Worm (Caenorhabditis elegans) whole organism, L3 larva: ENCODE data around the gene fut-6.

Source experiments
- R02D3.7 ChIP-seq: fragments of 150-350 bp; optimal IDR thresholded peaks from 2 replicates; lab custom pipeline; 2014; ENCODE audit warnings: missing biosample characterization, missing genetic modification characterization
- ama-1 ChIP-seq: fragments of 150-350 bp; optimal IDR thresholded peaks from 2 replicates; lab custom pipeline; 2018
- ceh-16 ChIP-seq: sonication (generic microtip); optimal IDR thresholded peaks from 2 replicates; lab custom pipeline; 2017; ENCODE audit warnings: missing biosample characterization, missing genetic modification characterization
- ceh-82 ChIP-seq: fragments of 150-350 bp; optimal IDR thresholded peaks from 2 replicates; lab custom pipeline; 2014; ENCODE audit warnings: missing biosample characterization, missing genetic modification characterization
- ceh-9 ChIP-seq: sonication (generic microtip); optimal IDR thresholded peaks from 2 replicates; lab custom pipeline; 2018; ENCODE audit warnings: missing biosample characterization, missing genetic modification characterization
- daf-12 ChIP-seq: fragments of 150-350 bp; optimal IDR thresholded peaks from 2 replicates; lab custom pipeline; 2014; ENCODE audit warnings: missing biosample characterization, missing genetic modification reagents, missing genetic modification characterization
- egl-27 ChIP-seq: sonication (generic microtip); optimal IDR thresholded peaks from 4 replicates; lab custom pipeline; 2017; ENCODE audit warnings: missing biosample characterization, missing genetic modification reagents, missing genetic modification characterization
- egl-5 ChIP-seq: fragments of 150-350 bp; optimal IDR thresholded peaks from 2 replicates; lab custom pipeline; 2017; ENCODE audit warnings: missing biosample characterization, missing genetic modification reagents, missing genetic modification characterization, inconsistent platforms
- elt-1 ChIP-seq: fragments of 150-350 bp; optimal IDR thresholded peaks from 2 replicates; lab custom pipeline; 2014; ENCODE audit warnings: missing biosample characterization, missing genetic modification characterization
- elt-2 ChIP-seq: sonication (generic microtip); optimal IDR thresholded peaks from 2 replicates; lab custom pipeline; 2016; ENCODE audit warnings: missing genetic modification reagents, mild to moderate bottlenecking, missing genetic modification characterization, missing compliant biosample characterization
- eor-1 ChIP-seq, 2 experiments: fragments of 150-350 bp; optimal IDR thresholded peaks; 2 replicates each; lab custom pipeline; 2014 to 2018; ENCODE audit warnings: missing biosample characterization in 2 of 2, missing genetic modification characterization in 2 of 2
- fos-1 ChIP-seq: fragments of 150-350 bp; optimal IDR thresholded peaks from 2 replicates; lab custom pipeline; 2014; ENCODE audit warnings: missing biosample characterization, missing genetic modification characterization
- hmg-11 ChIP-seq: sonication (generic microtip); optimal IDR thresholded peaks from 2 replicates; lab custom pipeline; 2016; ENCODE audit warnings: missing genetic modification characterization, missing compliant biosample characterization
- jun-1 ChIP-seq: fragments of 150-350 bp; optimal IDR thresholded peaks from 2 replicates; lab custom pipeline; 2014; ENCODE audit warnings: missing biosample characterization, missing genetic modification reagents, missing genetic modification characterization
- lin-15B ChIP-seq: fragments of 150-350 bp; optimal IDR thresholded peaks from 2 replicates; lab custom pipeline; 2014; ENCODE audit warnings: missing biosample characterization, missing genetic modification characterization
- mdl-1 ChIP-seq: fragments of 150-350 bp; optimal IDR thresholded peaks from 2 replicates; lab custom pipeline; 2014; ENCODE audit warnings: missing biosample characterization, missing genetic modification characterization
- nfya-1 ChIP-seq: sonication (generic microtip); optimal IDR thresholded peaks from 2 replicates; lab custom pipeline; 2017; ENCODE audit warnings: missing genetic modification characterization, mild to moderate bottlenecking, missing compliant biosample characterization, antibody characterized with exemption, moderate library complexity; ENCODE audit not compliant: insufficient read depth
- nhr-11 ChIP-seq: fragments of 150-350 bp; optimal IDR thresholded peaks from 2 replicates; lab custom pipeline; 2014; ENCODE audit warnings: missing biosample characterization, missing genetic modification characterization
- nhr-23 ChIP-seq: fragments of 150-350 bp; optimal IDR thresholded peaks from 2 replicates; lab custom pipeline; 2014; ENCODE audit warnings: missing biosample characterization, missing genetic modification reagents, missing genetic modification characterization
- nhr-237 ChIP-seq: fragments of 150-350 bp; optimal IDR thresholded peaks from 2 replicates; lab custom pipeline; 2014; ENCODE audit warnings: missing biosample characterization, missing genetic modification characterization
- nhr-28 ChIP-seq: fragments of 150-350 bp; optimal IDR thresholded peaks from 2 replicates; lab custom pipeline; 2014; ENCODE audit warnings: missing biosample characterization, missing genetic modification characterization
- nhr-43 ChIP-seq: sonication (generic microtip); optimal IDR thresholded peaks from 2 replicates; lab custom pipeline; 2016; ENCODE audit warnings: mild to moderate bottlenecking, missing genetic modification characterization, missing compliant biosample characterization; ENCODE audit not compliant: poor library complexity, severe bottlenecking
- nhr-67 ChIP-seq: fragments of 150-350 bp; optimal IDR thresholded peaks from 2 replicates; lab custom pipeline; 2014; ENCODE audit warnings: missing biosample characterization, missing genetic modification characterization
- nhr-76 ChIP-seq: fragments of 150-350 bp; sonication (generic microtip); optimal IDR thresholded peaks from 5 replicates; lab custom pipeline; 2014; ENCODE audit warnings: missing biosample characterization, missing genetic modification characterization
- nhr-77 ChIP-seq: fragments of 150-350 bp; optimal IDR thresholded peaks from 2 replicates; lab custom pipeline; 2014; ENCODE audit warnings: missing biosample characterization, missing genetic modification characterization
- pha-4 ChIP-seq: fragments of 150-350 bp; optimal IDR thresholded peaks from 2 replicates; lab custom pipeline; 2014; ENCODE audit warnings: missing biosample characterization, missing genetic modification reagents, missing genetic modification characterization
- sea-2 ChIP-seq: fragments of 150-350 bp; sonication (generic microtip); optimal IDR thresholded peaks from 4 replicates; lab custom pipeline; 2014; ENCODE audit warnings: missing biosample characterization, missing genetic modification reagents, missing genetic modification characterization
- snpc-4 ChIP-seq: fragments of 150-350 bp; optimal IDR thresholded peaks from 2 replicates; lab custom pipeline; 2014; ENCODE audit warnings: missing biosample characterization, missing genetic modification characterization
- tbx-2 ChIP-seq: sonication (generic microtip); optimal IDR thresholded peaks from 2 replicates; lab custom pipeline; 2016; ENCODE audit warnings: mild to moderate bottlenecking, missing genetic modification characterization, missing compliant biosample characterization
- unc-39 ChIP-seq: sonication (generic microtip); optimal IDR thresholded peaks from 4 replicates; lab custom pipeline; 2017; ENCODE audit warnings: missing biosample characterization, missing genetic modification characterization
- zag-1 ChIP-seq: fragments of 150-350 bp; optimal IDR thresholded peaks from 2 replicates; lab custom pipeline; 2014; ENCODE audit warnings: missing biosample characterization, missing genetic modification characterization
- ztf-4 ChIP-seq: fragments of 150-350 bp; optimal IDR thresholded peaks from 2 replicates; lab custom pipeline; 2014; ENCODE audit warnings: missing biosample characterization, missing genetic modification characterization

fut-6 gene

ce11 chrII:4696055-4696454, 40.3 kb upstream of the fut-6 start:
- TF ChIP-seq nhr-43 (tag; lab: Kevin White, UChicago) (peak; percentile 12), elt-2 (tag; lab: Kevin White, UChicago) (no peak)

ce11 chrII:4693129-4693528, 37.4 kb upstream of the fut-6 start, which contains the start of gene F10G7.5:
Gene F10G7.5, plus strand, starts transcription at chrII:4693414.
- TF ChIP-seq ztf-4 (no peak), nfya-1 (peak; percentile 31), ceh-16 (tag; lab: Kevin White, UChicago) (no peak), elt-2 (tag; lab: Kevin White, UChicago) (peak; percentile 58)

ce11 chrII:4689477-4689876, 33.7 kb upstream of the fut-6 start, which contains the start of gene F10G7.12:
Gene F10G7.12, plus strand, starts transcription at chrII:4689777.
- TF ChIP-seq nhr-43 (tag; lab: Kevin White, UChicago): no peak
- TF ChIP-seq eor-1 (tag; optimal IDR thresholded peaks at IDR 0.05; lab: Kevin White, UChicago): no peak
- TF ChIP-seq snpc-4: no peak
- TF ChIP-seq R02D3.7 (tag; lab: Kevin White, UChicago): no peak
- TF ChIP-seq nhr-11 (tag; lab: Kevin White, UChicago): no peak
- no peak for TF ChIP-seq nhr-67 (tag; lab: Kevin White, UChicago)
- TF ChIP-seq ceh-82 (tag; lab: Kevin White, UChicago): no peak
- TF ChIP-seq nhr-28 (tag; lab: Kevin White, UChicago): no peak
- TF ChIP-seq tbx-2: no peak
- no peak for TF ChIP-seq nhr-76 (tag; lab: Kevin White, UChicago)
- no peak for TF ChIP-seq hmg-11 (tag; lab: Kevin White, UChicago)
- no peak for TF ChIP-seq lin-15B (tag; lab: Kevin White, UChicago)
- no peak for TF ChIP-seq elt-1 (tag; lab: Kevin White, UChicago)
- no peak for TF ChIP-seq jun-1 (tag; lab: Kevin White, UChicago)
- TF ChIP-seq mdl-1 (tag; lab: Kevin White, UChicago): no peak
- TF ChIP-seq, all 47 proteins: peak for 0

- no peak for TF ChIP-seq fos-1
These were observed 31.2 kb upstream of the fut-6 start, which contains the start of gene sre-39 for ce11 chrII:4686941-4687340. Gene sre-39, plus strand, starts transcription at chrII:4687241.

ce11 chrII:4684852-4685251, 29.1 kb upstream of the fut-6 start:
- TF ChIP-seq nhr-77 (tag; lab: Kevin White, UChicago): no peak
- no peak for TF ChIP-seq egl-5 (tag; lab: Kevin White, UChicago)
- TF ChIP-seq sea-2 (GFP tag; lab: Kevin White, UChicago): no peak
- TF ChIP-seq daf-12 (tag; lab: Kevin White, UChicago): no peak
- no peak for TF ChIP-seq egl-27 (tag; lab: Kevin White, UChicago)
- no peak for TF ChIP-seq lin-15B (tag; lab: Kevin White, UChicago)
- no peak for TF ChIP-seq nfya-1
- no peak for TF ChIP-seq ceh-9 (tag; lab: Kevin White, UChicago)
- no peak for TF ChIP-seq ceh-82 (tag; lab: Kevin White, UChicago)
- no peak for TF ChIP-seq nhr-67 (tag; lab: Kevin White, UChicago)
- no peak for TF ChIP-seq pha-4
- no peak for TF ChIP-seq ceh-16 (tag; lab: Kevin White, UChicago)
- no peak for TF ChIP-seq nhr-43 (tag; lab: Kevin White, UChicago)
- TF ChIP-seq ama-1 (lab: Kevin White, UChicago): no peak
- no peak for TF ChIP-seq unc-39 (tag; lab: Kevin White, UChicago)

ce11 chrII:4683693-4684092, 28.0 kb upstream of the fut-6 start, which contains the start of gene sre-40:
Gene sre-40, minus strand, starts transcription at chrII:4683793.
- TF ChIP-seq nhr-23: no peak
- no peak for TF ChIP-seq zag-1 (tag; lab: Kevin White, UChicago)
- no peak for TF ChIP-seq daf-12 (tag; lab: Kevin White, UChicago)
- no peak for TF ChIP-seq elt-1 (tag; lab: Kevin White, UChicago)
- TF ChIP-seq nhr-237 (tag; lab: Kevin White, UChicago): no peak
- no peak for TF ChIP-seq egl-27 (tag; lab: Kevin White, UChicago)
- TF ChIP-seq sea-2 (GFP tag; lab: Kevin White, UChicago): no peak
- no peak for TF ChIP-seq egl-5 (tag; lab: Kevin White, UChicago)
- TF ChIP-seq mdl-1 (tag; lab: Kevin White, UChicago): no peak
